Worm (Caenorhabditis elegans) whole organism, mixed stage, embryonic: ENCODE results near the gene sri-54.

ENCODE experiments used
- bed-3 ChIP-seq: fragments of 200-800 bp; sonication (Bioruptor generic); optimal IDR thresholded peaks from 3 replicates; lab custom pipeline; 2018; ENCODE audit warnings: mild to moderate bottlenecking, missing genetic modification characterization, moderate library complexity, missing compliant biosample characterization
- blmp-1 ChIP-seq: fragments of 150-350 bp; optimal IDR thresholded peaks from 2 replicates; lab custom pipeline; 2014; ENCODE audit warnings: missing biosample characterization, missing genetic modification characterization
- ceh-39 ChIP-seq: fragments of 150-350 bp; optimal IDR thresholded peaks from 2 replicates; lab custom pipeline; 2014; ENCODE audit warnings: missing biosample characterization, missing genetic modification characterization
- ceh-83 ChIP-seq: fragments of 200-800 bp; sonication (Bioruptor generic); optimal IDR thresholded peaks from 2 replicates; lab custom pipeline; 2018; ENCODE audit warnings: mild to moderate bottlenecking, missing genetic modification characterization, missing compliant biosample characterization
- ces-1 ChIP-seq: fragments of 150-350 bp; optimal IDR thresholded peaks from 2 replicates; lab custom pipeline; 2014; ENCODE audit warnings: missing biosample characterization, missing genetic modification reagents, missing genetic modification characterization
- drap-1 ChIP-seq: fragments of 200-800 bp; sonication (Bioruptor generic); optimal IDR thresholded peaks from 3 replicates; lab custom pipeline; 2018; ENCODE audit warnings: mild to moderate bottlenecking, missing genetic modification characterization, missing compliant biosample characterization
- elt-1 ChIP-seq: sonication (generic microtip); optimal IDR thresholded peaks from 2 replicates; lab custom pipeline; 2017; ENCODE audit warnings: missing genetic modification characterization, mild to moderate bottlenecking, missing compliant biosample characterization, antibody characterized with exemption, moderate library complexity, borderline replicate concordance; ENCODE audit not compliant: insufficient read depth
- elt-3 ChIP-seq: fragments of 150-350 bp; optimal IDR thresholded peaks from 2 replicates; lab custom pipeline; 2014; ENCODE audit warnings: missing biosample characterization, missing genetic modification characterization
- flh-1 ChIP-seq: fragments of 200-800 bp; sonication (Bioruptor generic); optimal IDR thresholded peaks from 2 replicates; lab custom pipeline; 2018; ENCODE audit warnings: mild to moderate bottlenecking, missing genetic modification characterization, moderate library complexity, missing compliant biosample characterization
- ham-2 ChIP-seq: fragments of 200-800 bp; sonication (Bioruptor generic); optimal IDR thresholded peaks from 2 replicates; lab custom pipeline; 2018; ENCODE audit warnings: mild to moderate bottlenecking, missing genetic modification characterization, missing compliant biosample characterization
- hlh-1 ChIP-seq: fragments of 150-350 bp; optimal IDR thresholded peaks from 2 replicates; lab custom pipeline; 2014; ENCODE audit warnings: missing biosample characterization, missing genetic modification reagents, missing genetic modification characterization
- lin-13 ChIP-seq: fragments of 150-350 bp; optimal IDR thresholded peaks from 2 replicates; lab custom pipeline; 2014; ENCODE audit warnings: missing biosample characterization, missing genetic modification characterization
- lsy-2 ChIP-seq: fragments of 150-350 bp; optimal IDR thresholded peaks from 2 replicates; lab custom pipeline; 2014; ENCODE audit warnings: missing biosample characterization, missing genetic modification characterization
- mab-5 ChIP-seq: fragments of 150-350 bp; optimal IDR thresholded peaks from 2 replicates; lab custom pipeline; 2014; ENCODE audit warnings: missing biosample characterization, missing genetic modification characterization
- mep-1 ChIP-seq: fragments of 150-350 bp; optimal IDR thresholded peaks from 2 replicates; lab custom pipeline; 2017; ENCODE audit warnings: missing biosample characterization, missing genetic modification reagents, missing genetic modification characterization, inconsistent platforms
- mls-2 ChIP-seq: sonication (generic microtip); optimal IDR thresholded peaks from 2 replicates; lab custom pipeline; 2016; ENCODE audit warnings: mild to moderate bottlenecking, missing genetic modification characterization, moderate library complexity, missing compliant biosample characterization
- nhr-12 ChIP-seq: fragments of 150-350 bp; optimal IDR thresholded peaks from 2 replicates; lab custom pipeline; 2014; ENCODE audit warnings: missing biosample characterization, missing genetic modification characterization
- nhr-2 ChIP-seq: fragments of 150-350 bp; optimal IDR thresholded peaks from 2 replicates; lab custom pipeline; 2014; ENCODE audit warnings: missing biosample characterization, missing genetic modification characterization
- nhr-28 ChIP-seq: fragments of 150-350 bp; optimal IDR thresholded peaks from 2 replicates; lab custom pipeline; 2014; ENCODE audit warnings: missing biosample characterization, missing genetic modification characterization
- sem-2 ChIP-seq: fragments of 200-800 bp; sonication (Bioruptor generic); optimal IDR thresholded peaks from 2 replicates; lab custom pipeline; 2018; ENCODE audit warnings: mild to moderate bottlenecking, missing genetic modification characterization, missing compliant biosample characterization
- snpc-4 ChIP-seq: fragments of 150-350 bp; optimal IDR thresholded peaks from 2 replicates; lab custom pipeline; 2014; ENCODE audit warnings: missing biosample characterization, missing genetic modification characterization
- sptf-1 ChIP-seq: sonication (generic microtip); optimal IDR thresholded peaks from 2 replicates; lab custom pipeline; 2017; ENCODE audit warnings: mild to moderate bottlenecking, missing genetic modification characterization, moderate library complexity, missing compliant biosample characterization
- tbx-8 ChIP-seq: fragments of 200-800 bp; sonication (Bioruptor generic); optimal IDR thresholded peaks from 2 replicates; lab custom pipeline; 2018; ENCODE audit warnings: mild to moderate bottlenecking, missing genetic modification characterization, moderate library complexity, missing compliant biosample characterization
- unc-120 ChIP-seq: sonication (generic microtip); optimal IDR thresholded peaks from 2 replicates; lab custom pipeline; 2017; ENCODE audit warnings: missing genetic modification characterization, missing compliant biosample characterization; ENCODE audit not compliant: poor library complexity, severe bottlenecking
- unc-39 ChIP-seq: fragments of 150-350 bp; optimal IDR thresholded peaks from 2 replicates; lab custom pipeline; 2014; ENCODE audit warnings: missing biosample characterization, missing genetic modification characterization
- unc-62 ChIP-seq: fragments of 150-350 bp; optimal IDR thresholded peaks from 2 replicates; lab custom pipeline; 2014; ENCODE audit warnings: missing biosample characterization, missing genetic modification reagents, missing genetic modification characterization
- zip-8 ChIP-seq: fragments of 150-350 bp; optimal IDR thresholded peaks from 2 replicates; lab custom pipeline; 2014; ENCODE audit warnings: missing biosample characterization, missing genetic modification characterization
- ztf-11 ChIP-seq: fragments of 150-350 bp; optimal IDR thresholded peaks from 2 replicates; lab custom pipeline; 2014; ENCODE audit warnings: missing biosample characterization, missing genetic modification characterization

sri-54 gene

ce11 chrII:3170089-3170488, 32.4 kb upstream of the sri-54 start, which contains the start of gene fbxc-55:
TSS of gene fbxc-55 (minus strand) at chrII:3170189.
- TF ChIP-seq nhr-2 (no peak), zip-8 (no peak), ztf-11 (tag; lab: Kevin White, UChicago) (no peak), ham-2 (GFP tag; lab: Kevin White, UChicago) (no peak), ceh-39 (tag; lab: Kevin White, UChicago) (no peak), ces-1 (no peak), flh-1 (no peak)

ce11 chrII:3158985-3159384, 21.3 kb upstream of the sri-54 start, which contains the start of gene sri-34:
TSS of gene sri-34 (minus strand) at chrII:3159085.
- TF ChIP-seq lsy-2 (tag; lab: Kevin White, UChicago) (no peak), flh-1 (no peak), unc-39 (tag; lab: Kevin White, UChicago) (no peak), sptf-1 (no peak), nhr-12 (no peak), nhr-28 (tag; lab: Kevin White, UChicago) (no peak), ceh-39 (tag; lab: Kevin White, UChicago) (no peak), unc-62 (GFP tag; lab: Kevin White, UChicago) (no peak), ztf-11 (tag; lab: Kevin White, UChicago) (no peak), snpc-4 (tag; lab: Kevin White, UChicago) (no peak), zip-8 (no peak), nhr-2 (no peak), ces-1 (no peak), mep-1 (tag; lab: Kevin White, UChicago) (no peak), tbx-8 (GFP tag; lab: Kevin White, UChicago) (no peak), ham-2 (GFP tag; lab: Kevin White, UChicago) (no peak), lin-13 (no peak), elt-3 (tag; lab: Kevin White, UChicago) (no peak)

- TF ChIP-seq nhr-12 (no peak), unc-39 (tag; lab: Kevin White, UChicago) (no peak), sptf-1 (no peak), tbx-8 (GFP tag; lab: Kevin White, UChicago) (no peak), elt-3 (tag; lab: Kevin White, UChicago) (no peak), mep-1 (tag; lab: Kevin White, UChicago) (no peak), flh-1 (no peak)
- TF ChIP-seq, all 35 proteins: peak for 0
These were observed 19.0 kb upstream of the sri-54 start, which contains the start of gene sri-33 for ce11 chrII:3156749-3157148. TSS of gene sri-33 (minus strand) at chrII:3156849.

ce11 chrII:3154383-3154782, 16.7 kb upstream of the sri-54 start, which contains the start of gene sri-32:
TSS of gene sri-32 (minus strand) at chrII:3154483.
- TF ChIP-seq sptf-1 (no peak), nhr-28 (tag; lab: Kevin White, UChicago) (no peak), ceh-83 (GFP tag; lab: Kevin White, UChicago) (no peak), mls-2 (no peak)

ce11 chrII:3151615-3152014, 13.9 kb upstream of the sri-54 start, which contains the start of the genes T10D4.14 and T10D4.19:
TSS of gene T10D4.14 (minus strand) at chrII:3151715.
TSS of gene T10D4.19 (plus strand) at chrII:3151918.
- TF ChIP-seq blmp-1 (tag; lab: Kevin White, UChicago) (no peak), unc-120 (no peak), hlh-1 (tag; lab: Kevin White, UChicago) (no peak), ztf-11 (tag; lab: Kevin White, UChicago) (no peak), nhr-28 (tag; lab: Kevin White, UChicago) (no peak), ceh-83 (GFP tag; lab: Kevin White, UChicago) (no peak), mep-1 (tag; lab: Kevin White, UChicago) (no peak), mab-5 (tag; lab: Kevin White, UChicago) (no peak), nhr-12 (no peak), unc-39 (tag; lab: Kevin White, UChicago) (no peak), zip-8 (no peak), ham-2 (GFP tag; lab: Kevin White, UChicago) (no peak), sem-2 (GFP tag; lab: Kevin White, UChicago) (no peak), bed-3 (no peak), flh-1 (no peak)

ce11 chrII:3149521-3150190, 12.0 kb upstream of the sri-54 start, which contains the start of the genes T10D4.11 and T10D4.1:
TSS of gene T10D4.11 (minus strand) at chrII:3149621.
TSS of gene T10D4.1 (plus strand) at chrII:3150140.
- no peak for TF ChIP-seq ceh-39 (tag; lab: Kevin White, UChicago)
- no peak for TF ChIP-seq mep-1 (tag; lab: Kevin White, UChicago)
- no peak for TF ChIP-seq unc-120
- no peak for TF ChIP-seq elt-3 (tag; lab: Kevin White, UChicago)
- no peak for TF ChIP-seq drap-1
- no peak for TF ChIP-seq lin-13
- no peak for TF ChIP-seq snpc-4 (tag; lab: Kevin White, UChicago)
- no peak for TF ChIP-seq unc-39 (tag; lab: Kevin White, UChicago)
- no peak for TF ChIP-seq ham-2 (GFP tag; lab: Kevin White, UChicago)
- TF ChIP-seq zip-8: no peak
- TF ChIP-seq elt-1 (tag; lab: Kevin White, UChicago): no peak
- TF ChIP-seq unc-62 (GFP tag; lab: Kevin White, UChicago): no peak
- no peak for TF ChIP-seq blmp-1 (tag; lab: Kevin White, UChicago)
- no peak for TF ChIP-seq nhr-2
- no peak for TF ChIP-seq ztf-11 (tag; lab: Kevin White, UChicago)
- no peak for TF ChIP-seq nhr-12
